Worm (Caenorhabditis elegans): Measurements from ENCODE around the gene JC8.16.

DNA sequence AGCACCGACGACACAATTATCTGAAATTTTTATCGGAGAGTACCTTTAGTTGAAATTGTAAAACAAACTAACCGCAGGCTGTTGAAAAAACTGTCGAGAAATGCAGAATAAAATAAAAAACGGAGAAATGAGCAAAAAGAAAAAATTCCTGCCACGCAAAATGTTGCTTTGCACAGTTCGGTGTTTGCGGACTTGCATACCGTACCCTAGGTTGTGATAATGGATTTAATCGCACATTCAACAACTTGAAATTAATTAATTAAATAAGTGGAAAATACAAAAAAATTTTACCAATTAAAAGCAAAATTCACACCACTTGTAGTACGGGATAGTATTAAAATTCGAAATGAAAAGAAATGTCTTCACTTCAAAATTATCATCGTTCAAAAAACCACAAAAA lies 27.6 kb upstream of the JC8.16 start:
- no peak for TF ChIP-seq unc-62 (GFP tag; optimal IDR thresholded peaks at IDR 0.05)
- TF ChIP-seq nhr-12 (tag; optimal IDR thresholded peaks at IDR 0.05), result no peak
- TF ChIP-seq lin-15B (tag; optimal IDR thresholded peaks at IDR 0.05), result peak; percentile 60
- TF ChIP-seq nhr-23 (tag; optimal IDR thresholded peaks at IDR 0.05), result no peak
- no peak for TF ChIP-seq nhr-77 (tag; optimal IDR thresholded peaks at IDR 0.05)
- no peak for TF ChIP-seq ztf-11 (tag; optimal IDR thresholded peaks at IDR 0.05)
- no peak for TF ChIP-seq elt-3 (tag; optimal IDR thresholded peaks at IDR 0.05)
- no peak for TF ChIP-seq nhr-76 (tag; optimal IDR thresholded peaks at IDR 0.05)
- no peak for TF ChIP-seq tbx-2 (tag; optimal IDR thresholded peaks at IDR 0.05)
- TF ChIP-seq snpc-4 (tag; optimal IDR thresholded peaks at IDR 0.05), result no peak
- no peak for TF ChIP-seq ceh-82 (tag; optimal IDR thresholded peaks at IDR 0.05)
- no peak for TF ChIP-seq elt-2 (tag; optimal IDR thresholded peaks at IDR 0.05)
- no peak for TF ChIP-seq mml-1 (tag; optimal IDR thresholded peaks at IDR 0.05)
